Worm (Caenorhabditis elegans) whole organism, young adult: ENCODE measurements around the gene sqst-3.

Experiments used
- B0336.3 ChIP-seq: fragments of 200-800 bp; sonication (Bioruptor generic); IDR thresholded peaks from 2 replicates; pipeline ENCODE4 v1.3.6; 2022; ENCODE audit warnings: missing genetic modification characterization, missing compliant biosample characterization
- F23B12.7 ChIP-seq: sonication (generic microtip); optimal IDR thresholded peaks from 2 replicates; lab custom pipeline; 2017; ENCODE audit warnings: missing genetic modification characterization, mild to moderate bottlenecking, missing compliant biosample characterization, antibody characterized with exemption, moderate library complexity; ENCODE audit not compliant: insufficient read depth
- F39B2.1 ChIP-seq: fragments of 200-800 bp; sonication (Bioruptor generic); IDR thresholded peaks from 2 replicates; pipeline ENCODE4 v1.3.6; 2022; ENCODE audit warnings: missing genetic modification reagents, missing genetic modification characterization, missing compliant biosample characterization
- K11D2.4 ChIP-seq: fragments of 200-800 bp; sonication (Bioruptor generic); IDR thresholded peaks from 2 replicates; pipeline ENCODE4 v1.3.6; 2022; ENCODE audit warnings: missing genetic modification reagents, missing genetic modification characterization, missing compliant biosample characterization
- K12H6.12 ChIP-seq: fragments of 200-800 bp; sonication (Bioruptor generic); optimal IDR thresholded peaks from 2 replicates; lab custom pipeline; 2018; ENCODE audit warnings: mild to moderate bottlenecking, missing genetic modification characterization, missing compliant biosample characterization
- Y56A3A.18 ChIP-seq: fragments of 200-800 bp; sonication (Bioruptor generic); IDR thresholded peaks from 2 replicates; pipeline ENCODE4 v1.3.6; 2022; ENCODE audit warnings: missing genetic modification reagents, missing genetic modification characterization, missing compliant biosample characterization
- Y67H2A.10 ChIP-seq: fragments of 200-800 bp; sonication (Bioruptor generic); conservative IDR thresholded peaks from 2 replicates; pipeline ENCODE4 v1.3.6; 2022; ENCODE audit warnings: missing genetic modification reagents, missing genetic modification characterization, missing compliant biosample characterization
- aptf-2 ChIP-seq: fragments of 200-800 bp; sonication (Bioruptor generic); conservative IDR thresholded peaks from 2 replicates; pipeline ENCODE4 v1.3.6; 2022; ENCODE audit warnings: missing genetic modification reagents, missing genetic modification characterization, missing compliant biosample characterization
- athp-1 ChIP-seq: sonication (generic microtip); optimal IDR thresholded peaks from 2 replicates; lab custom pipeline; 2017; ENCODE audit warnings: mild to moderate bottlenecking, missing genetic modification characterization, missing compliant biosample characterization
- attf-5 ChIP-seq: fragments of 200-800 bp; sonication (Bioruptor generic); optimal IDR thresholded peaks from 2 replicates; lab custom pipeline; 2018; ENCODE audit warnings: mild to moderate bottlenecking, missing genetic modification characterization, missing compliant biosample characterization
- attf-6 ChIP-seq: fragments of 200-800 bp; sonication (Bioruptor generic); IDR thresholded peaks from 2 replicates; pipeline ENCODE4 v1.3.6; 2022; ENCODE audit warnings: missing genetic modification reagents, missing genetic modification characterization, missing compliant biosample characterization
- bed-1 ChIP-seq: fragments of 200-800 bp; sonication (Bioruptor generic); IDR thresholded peaks from 2 replicates; pipeline ENCODE4 v1.3.6; 2022; ENCODE audit warnings: missing genetic modification reagents, missing genetic modification characterization, missing compliant biosample characterization
- ceh-91 ChIP-seq: fragments of 200-800 bp; sonication (Bioruptor generic); IDR thresholded peaks from 2 replicates; pipeline ENCODE4 v1.3.6; 2022; ENCODE audit warnings: missing genetic modification reagents, missing genetic modification characterization, missing compliant biosample characterization
- dox-1 ChIP-seq: fragments of 200-800 bp; sonication (Bioruptor generic); IDR thresholded peaks from 2 replicates; pipeline ENCODE4 v1.3.6; 2022; ENCODE audit warnings: missing genetic modification reagents, missing genetic modification characterization, missing compliant biosample characterization
- dpl-1 ChIP-seq: fragments of 150-350 bp; optimal IDR thresholded peaks from 2 replicates; lab custom pipeline; 2014; ENCODE audit warnings: missing biosample characterization, missing genetic modification reagents, missing genetic modification characterization
- egl-18 ChIP-seq: fragments of 200-800 bp; sonication (Bioruptor generic); IDR thresholded peaks from 2 replicates; pipeline ENCODE4 v1.3.6; 2022; ENCODE audit warnings: missing genetic modification reagents, missing genetic modification characterization, missing compliant biosample characterization
- egl-44 ChIP-seq: fragments of 200-800 bp; sonication (Bioruptor generic); IDR thresholded peaks from 2 replicates; pipeline ENCODE4 v1.3.6; 2022; ENCODE audit warnings: missing genetic modification reagents, missing genetic modification characterization, missing compliant biosample characterization
- egrh-3 ChIP-seq: fragments of 200-800 bp; sonication (Bioruptor generic); IDR thresholded peaks from 2 replicates; pipeline ENCODE4 v1.3.6; 2022; ENCODE audit warnings: missing genetic modification reagents, missing genetic modification characterization, missing compliant biosample characterization
- him-1 ChIP-seq: sonication (generic microtip); optimal IDR thresholded peaks from 2 replicates; lab custom pipeline; 2016; ENCODE audit warnings: missing genotype, missing genetic modification reagents, missing genetic modification characterization, missing compliant biosample characterization
- hlh-12 ChIP-seq: sonication (generic microtip); optimal IDR thresholded peaks from 2 replicates; lab custom pipeline; 2016; ENCODE audit warnings: missing genetic modification characterization, missing compliant biosample characterization
- hlh-26 ChIP-seq: fragments of 200-800 bp; sonication (Bioruptor generic); conservative IDR thresholded peaks from 2 replicates; pipeline ENCODE4 v1.3.6; 2022; ENCODE audit warnings: missing genetic modification reagents, missing genetic modification characterization, missing compliant biosample characterization
- hsf-1 ChIP-seq: fragments of 200-800 bp; sonication (Bioruptor generic); IDR thresholded peaks from 2 replicates; pipeline ENCODE4 v1.3.6; 2022; ENCODE audit warnings: missing genetic modification reagents, missing genetic modification characterization, missing compliant biosample characterization
- let-526 ChIP-seq: fragments of 200-800 bp; sonication (Bioruptor generic); IDR thresholded peaks from 2 replicates; pipeline ENCODE4 v1.3.6; 2022; ENCODE audit warnings: missing genetic modification reagents, missing genetic modification characterization, missing compliant biosample characterization
- lin-35 ChIP-seq, 3 experiments: fragments of 150-350 bp in 2 of 3; sonication (generic microtip) in 1 of 3; optimal IDR thresholded peaks; 2 replicates each; lab custom pipeline; 2014 to 2018; ENCODE audit warnings: missing biosample characterization in 3 of 3, missing genetic modification characterization in 3 of 3, missing genetic modification reagents in 3 of 3
- lir-1 ChIP-seq: fragments of 200-800 bp; sonication (Bioruptor generic); conservative IDR thresholded peaks from 2 replicates; pipeline ENCODE4 v1.3.6; 2022; ENCODE audit warnings: missing genetic modification reagents, missing genetic modification characterization, missing compliant biosample characterization
- mcd-1 ChIP-seq: fragments of 200-800 bp; sonication (Bioruptor generic); IDR thresholded peaks from 2 replicates; pipeline ENCODE4 v1.3.6; 2022; ENCODE audit warnings: missing genetic modification reagents, missing genetic modification characterization, missing compliant biosample characterization
- nfyb-1 ChIP-seq: fragments of 200-800 bp; sonication (Bioruptor generic); IDR thresholded peaks from 2 replicates; pipeline ENCODE4 v1.3.6; 2022; ENCODE audit warnings: missing genetic modification reagents, missing genetic modification characterization, missing compliant biosample characterization
- nhr-27 ChIP-seq: fragments of 200-800 bp; sonication (Bioruptor generic); optimal IDR thresholded peaks from 2 replicates; lab custom pipeline; 2018; ENCODE audit warnings: mild to moderate bottlenecking, missing genetic modification characterization, moderate library complexity, missing compliant biosample characterization
- rpc-1 ChIP-seq, 2 experiments: fragments of 150-350 bp in 1 of 2; sonication (generic microtip) in 1 of 2; optimal IDR thresholded peaks; 2 replicates each; lab custom pipeline; 2014 to 2018; ENCODE audit warnings: missing biosample characterization in 1 of 2, missing genetic modification characterization in 1 of 2, missing genetic modification reagents in 1 of 2, missing genotype in 1 of 2
- snpc-1.3 ChIP-seq: sonication (generic microtip); optimal IDR thresholded peaks from 2 replicates; lab custom pipeline; 2017; ENCODE audit warnings: missing genetic modification characterization, mild to moderate bottlenecking, missing compliant biosample characterization, antibody characterized with exemption, moderate library complexity, missing genotype, missing genetic modification reagents; ENCODE audit not compliant: insufficient read depth
- tbx-9 ChIP-seq: sonication (generic microtip); optimal IDR thresholded peaks from 2 replicates; lab custom pipeline; 2016; ENCODE audit warnings: borderline replicate concordance, missing genetic modification characterization, inconsistent platforms, missing compliant biosample characterization
- unc-130 ChIP-seq: sonication (generic microtip); optimal IDR thresholded peaks from 2 replicates; lab custom pipeline; 2016; ENCODE audit warnings: missing genetic modification reagents, missing genetic modification characterization, missing compliant biosample characterization
- zfh-2 ChIP-seq: fragments of 200-800 bp; sonication (Bioruptor generic); conservative IDR thresholded peaks from 2 replicates; pipeline ENCODE4 v1.3.6; 2022; ENCODE audit warnings: missing genetic modification reagents, missing genetic modification characterization, missing compliant biosample characterization
- ztf-22 ChIP-seq: fragments of 200-800 bp; sonication (Bioruptor generic); optimal IDR thresholded peaks from 2 replicates; lab custom pipeline; 2018; ENCODE audit warnings: mild to moderate bottlenecking, missing genetic modification characterization, moderate library complexity, missing compliant biosample characterization
- ztf-26 ChIP-seq: sonication (generic microtip); optimal IDR thresholded peaks from 2 replicates; lab custom pipeline; 2017; ENCODE audit warnings: missing genetic modification characterization, missing compliant biosample characterization

Gene sqst-3

ce11 chrV:19217104-19217503, 13.5 kb upstream of the sqst-3 start, which contains the start of gene srr-2:
Gene srr-2, minus strand, starts transcription at chrV:19217176.
- TF ChIP-seq ceh-91 (GFP tag; lab: Robert Waterston, UW) (no peak), Y67H2A.10 (GFP tag; lab: Robert Waterston, UW) (no peak), bed-1 (GFP tag; lab: Robert Waterston, UW) (no peak), hlh-12 (tag; lab: Kevin White, UChicago) (no peak)

- TF ChIP-seq attf-5 (GFP tag; lab: Kevin White, UChicago) (no peak), mcd-1 (GFP tag; lab: Robert Waterston, UW) (no peak), B0336.3 (GFP tag; lab: Robert Waterston, UW) (no peak), egl-18 (GFP tag; lab: Robert Waterston, UW) (no peak), let-526 (GFP tag; lab: Robert Waterston, UW) (no peak), unc-130 (GFP tag; lab: Kevin White, UChicago) (no peak), nfyb-1 (GFP tag; lab: Robert Waterston, UW) (no peak), hlh-12 (tag; lab: Kevin White, UChicago) (no peak), K11D2.4 (GFP tag; lab: Robert Waterston, UW) (no peak), dpl-1 (no peak), athp-1 (tag; lab: Kevin White, UChicago) (no peak), hsf-1 (GFP tag; lab: Robert Waterston, UW) (no peak), ztf-26 (no peak), aptf-2 (no peak)
Observed at ce11 chrV:19217675-19218074, 12.9 kb upstream of the sqst-3 start, which contains the start of gene oac-49. Gene oac-49, plus strand, starts transcription at chrV:19217975.

- TF ChIP-seq egrh-3 (GFP tag; lab: Robert Waterston, UW) = peak; percentile 95
- peak; percentile 39; the same call in 1 of the 2 replicates for TF ChIP-seq zfh-2 (GFP tag; lab: Robert Waterston, UW)
- TF ChIP-seq, all 124 proteins: peak for 2; not testable (repeated sequence) for 122
Observed at ce11 chrV:19228958-19229357, 1.6 kb upstream of the sqst-3 start.

- TF ChIP-seq attf-6 (GFP tag; lab: Robert Waterston, UW) = no peak
- TF ChIP-seq let-526 (GFP tag; lab: Robert Waterston, UW) = no peak
- no peak for TF ChIP-seq rpc-1 (optimal IDR thresholded peaks at IDR 0.05; lab: Kevin White, UChicago)
- TF ChIP-seq rpc-1 (tag; optimal IDR thresholded peaks at IDR 0.05; lab: Kevin White, UChicago) = no peak
- TF ChIP-seq dox-1 (GFP tag; lab: Robert Waterston, UW) = no peak
- TF ChIP-seq attf-5 (GFP tag; lab: Kevin White, UChicago) = no peak
- TF ChIP-seq him-1 = no peak
Observed at ce11 chrV:19231167-19231566, 585 bp downstream of the sqst-3 start.

ce11 chrV:19233469-19233868, 2.9 kb downstream of the sqst-3 start, which contains the start of gene fbxb-116:
Gene fbxb-116, plus strand, starts transcription at chrV:19233769.
- no peak for TF ChIP-seq him-1
- TF ChIP-seq F39B2.1 (GFP tag; lab: Robert Waterston, UW) = no peak
- no peak for TF ChIP-seq Y56A3A.18 (GFP tag; lab: Robert Waterston, UW)
- TF ChIP-seq egl-44 = no peak
- TF ChIP-seq ztf-22 = no peak
- TF ChIP-seq hlh-26 = no peak
- no peak for TF ChIP-seq snpc-1.3 (tag; lab: Kevin White, UChicago)
- TF ChIP-seq tbx-9 (tag; lab: Kevin White, UChicago) = no peak
- no peak for TF ChIP-seq F23B12.7 (tag; lab: Kevin White, UChicago)
- no peak for TF ChIP-seq mcd-1 (GFP tag; lab: Robert Waterston, UW)
- no peak for TF ChIP-seq nhr-27 (tag; lab: Kevin White, UChicago)
- no peak for TF ChIP-seq K12H6.12 (tag; lab: Kevin White, UChicago)
- no peak for TF ChIP-seq lir-1 (GFP tag; lab: Robert Waterston, UW)
- no peak for TF ChIP-seq lin-35 (GFP tag; optimal IDR thresholded peaks at IDR 0.05; lab: Kevin White, UChicago)
